Worm (Caenorhabditis elegans) whole organism, midembryonic: Measurements from ENCODE around the gene T28A11.17.
A peak's percentile ranks its signal among the peaks of the same experiment; 100 is the strongest.

ENCODE experiments used
- T22C8.4 ChIP-seq: fragments of 200-800 bp; sonication (Bioruptor generic); IDR thresholded peaks from 2 replicates; pipeline ENCODE4 v1.3.6; 2022; ENCODE audit warnings: missing genetic modification characterization, missing compliant biosample characterization
- cog-1 ChIP-seq: sonication (generic microtip); optimal IDR thresholded peaks from 2 replicates; lab custom pipeline; 2016; ENCODE audit warnings: missing genetic modification characterization, missing compliant biosample characterization
- flt-1 ChIP-seq: fragments of 200-800 bp; sonication (Bioruptor generic); IDR thresholded peaks from 2 replicates; pipeline ENCODE4 v1.3.6; 2022; ENCODE audit warnings: missing genetic modification characterization, missing compliant biosample characterization
- klf-2 ChIP-seq: fragments of 200-800 bp; sonication (Bioruptor generic); conservative IDR thresholded peaks from 2 replicates; pipeline ENCODE4 v1.3.6; 2022; ENCODE audit warnings: missing genetic modification reagents, missing genetic modification characterization, missing compliant biosample characterization
- med-1 ChIP-seq: sonication (generic microtip); optimal IDR thresholded peaks from 2 replicates; lab custom pipeline; 2017; ENCODE audit warnings: missing genetic modification characterization, mild to moderate bottlenecking, missing compliant biosample characterization, antibody characterized with exemption, missing genetic modification reagents; ENCODE audit not compliant: insufficient read depth
- ref-1 ChIP-seq: fragments of 200-800 bp; sonication (Bioruptor generic); conservative IDR thresholded peaks from 2 replicates; pipeline ENCODE4 v1.3.6; 2022; ENCODE audit warnings: missing genetic modification reagents, missing genetic modification characterization, missing compliant biosample characterization
- tab-1 ChIP-seq: fragments of 200-800 bp; sonication (Bioruptor generic); IDR thresholded peaks from 2 replicates; pipeline ENCODE4 v1.3.6; 2022; ENCODE audit warnings: missing genetic modification characterization, missing compliant biosample characterization
- ztf-23 ChIP-seq: fragments of 200-800 bp; sonication (Bioruptor generic); IDR thresholded peaks from 2 replicates; pipeline ENCODE4 v1.3.6; 2022; ENCODE audit warnings: missing genetic modification reagents, missing genetic modification characterization, missing compliant biosample characterization
- ztf-29 ChIP-seq: fragments of 200-800 bp; sonication (Bioruptor generic); IDR thresholded peaks from 2 replicates; pipeline ENCODE4 v1.3.6; 2022; ENCODE audit warnings: missing genetic modification reagents, missing genetic modification characterization, missing compliant biosample characterization

T28A11.17 gene

ce11 chrV:3287330-3287729 is 21.2 kb upstream of the T28A11.17 start, which contains the start of gene F35F10.7:
Gene F35F10.7 (minus strand): TSS chrV:3287430.
- TF ChIP-seq ref-1 (GFP tag; lab: Robert Waterston, UW) (no peak), tab-1 (GFP tag; lab: Robert Waterston, UW) (no peak), ztf-23 (no peak), T22C8.4 (GFP tag; lab: Robert Waterston, UW) (no peak), cog-1 (tag; lab: Kevin White, UChicago) (no peak), flt-1 (no peak), ztf-29 (no peak), med-1 (no peak), klf-2 (no peak)

ce11 chrV:3284629-3285028 is 18.5 kb upstream of the T28A11.17 start, which contains the start of gene F35F10.5:
Gene F35F10.5 (plus strand): TSS chrV:3284929.
- TF ChIP-seq T22C8.4 (GFP tag; lab: Robert Waterston, UW) (no peak), ztf-23 (0 out of 2 replicates have a peak, but pooled peaks have one; percentile 25), ztf-29 (no peak), ref-1 (GFP tag; lab: Robert Waterston, UW) (no peak), tab-1 (GFP tag; lab: Robert Waterston, UW) (no peak)

ce11 chrV:3282957-3283356 is 16.9 kb upstream of the T28A11.17 start, which contains the start of gene str-64:
Gene str-64 (plus strand): TSS chrV:3283257.
- TF ChIP-seq T22C8.4 (GFP tag; lab: Robert Waterston, UW): no peak
- no peak for TF ChIP-seq ztf-23
- TF ChIP-seq flt-1: no peak
- TF ChIP-seq ztf-29: no peak
- TF ChIP-seq klf-2: no peak
- no peak for TF ChIP-seq cog-1 (tag; lab: Kevin White, UChicago)
- no peak for TF ChIP-seq ref-1 (GFP tag; lab: Robert Waterston, UW)
- TF ChIP-seq med-1: no peak
- no peak for TF ChIP-seq tab-1 (GFP tag; lab: Robert Waterston, UW)

- TF ChIP-seq T22C8.4 (GFP tag; lab: Robert Waterston, UW): no peak
- TF ChIP-seq cog-1 (tag; lab: Kevin White, UChicago): no peak
- no peak for TF ChIP-seq ztf-23
- no peak for TF ChIP-seq ztf-29
- TF ChIP-seq ref-1 (GFP tag; lab: Robert Waterston, UW): no peak
- no peak for TF ChIP-seq tab-1 (GFP tag; lab: Robert Waterston, UW)
- TF ChIP-seq klf-2: no peak
- no peak for TF ChIP-seq flt-1
- TF ChIP-seq med-1: no peak
These were observed 15.4 kb upstream of the T28A11.17 start, which contains the start of gene T28A11.25 for ce11 chrV:3281523-3281922. Gene T28A11.25 (plus strand): TSS chrV:3281823.

ce11 chrV:3280009-3280408 is 13.9 kb upstream of the T28A11.17 start, which contains the start of gene T28A11.2:
Gene T28A11.2 (plus strand): TSS chrV:3280379.
- TF ChIP-seq ref-1 (GFP tag; lab: Robert Waterston, UW): no peak
- no peak for TF ChIP-seq tab-1 (GFP tag; lab: Robert Waterston, UW)
- TF ChIP-seq flt-1: no peak

ce11 chrV:3279138-3279537 is 13.0 kb upstream of the T28A11.17 start:
- TF ChIP-seq tab-1 (GFP tag; lab: Robert Waterston, UW): no peak
- TF ChIP-seq ztf-29: no peak
- TF ChIP-seq med-1: no peak
- TF ChIP-seq flt-1: no peak
- TF ChIP-seq ztf-23: no peak
- TF ChIP-seq cog-1 (tag; lab: Kevin White, UChicago): no peak
- no peak for TF ChIP-seq klf-2
- no peak for TF ChIP-seq ref-1 (GFP tag; lab: Robert Waterston, UW)
- TF ChIP-seq T22C8.4 (GFP tag; lab: Robert Waterston, UW): no peak

ce11 chrV:3278101-3278639 is 12.1 kb upstream of the T28A11.17 start, which contains the start of gene fbxa-64:
Gene fbxa-64 (minus strand): TSS chrV:3278151.
- TF ChIP-seq ztf-23: no peak

- TF ChIP-seq cog-1 (tag; lab: Kevin White, UChicago) (no peak), tab-1 (GFP tag; lab: Robert Waterston, UW) (no peak), klf-2 (no peak), ztf-23 (no peak), med-1 (no peak), T22C8.4 (GFP tag; lab: Robert Waterston, UW) (no peak), flt-1 (no peak), ztf-29 (no peak), ref-1 (GFP tag; lab: Robert Waterston, UW) (no peak)
These were observed 10.1 kb upstream of the T28A11.17 start for ce11 chrV:3276184-3276583.

- no peak for TF ChIP-seq ref-1 (GFP tag; lab: Robert Waterston, UW)
- no peak for TF ChIP-seq ztf-29
- TF ChIP-seq klf-2: no peak
These were observed 8.9 kb upstream of the T28A11.17 start, which contains the start of gene T28A11.3 for ce11 chrV:3275033-3275432. Gene T28A11.3 (plus strand): TSS chrV:3275333.

- TF ChIP-seq flt-1 (no peak), med-1 (no peak), ref-1 (GFP tag; lab: Robert Waterston, UW) (no peak), cog-1 (tag; lab: Kevin White, UChicago) (no peak)
These were observed 7.5 kb upstream of the T28A11.17 start, which contains the start of gene T28A11.4 for ce11 chrV:3273577-3274100. Gene T28A11.4 (plus strand): TSS chrV:3274050.

- TF ChIP-seq flt-1: no peak
- no peak for TF ChIP-seq ztf-23
- TF ChIP-seq klf-2: no peak
- no peak for TF ChIP-seq T22C8.4 (GFP tag; lab: Robert Waterston, UW)
- TF ChIP-seq tab-1 (GFP tag; lab: Robert Waterston, UW): no peak
- TF ChIP-seq ztf-29: no peak
- no peak for TF ChIP-seq ref-1 (GFP tag; lab: Robert Waterston, UW)
- no peak for TF ChIP-seq med-1
- TF ChIP-seq cog-1 (tag; lab: Kevin White, UChicago): no peak
These were observed 7.1 kb upstream of the T28A11.17 start, which contains the start of gene T28A11.20 for ce11 chrV:3273156-3273555. Gene T28A11.20 (minus strand): TSS chrV:3273256.
